Fruit fly (Drosophila melanogaster) whole organism, embryonic: Measurements from ENCODE around the gene Ing3.

Source experiments
- BEAF-32 ChIP-seq: fragments of 200-800 bp; sonication (Bioruptor generic); optimal IDR thresholded peaks from 3 replicates; lab custom pipeline; 2017; ENCODE audit warnings: missing biosample characterization, missing genetic modification characterization, mild to moderate bottlenecking, moderate library complexity, missing genetic modification reagents
- CG10267 ChIP-seq: fragments of 200-800 bp; sonication (Bioruptor generic); optimal IDR thresholded peaks from 2 replicates; lab custom pipeline; 2018; ENCODE audit warnings: missing biosample characterization, mild to moderate bottlenecking, missing genetic modification characterization, moderate library complexity
- CG11560 ChIP-seq: fragments of 200-800 bp; sonication (Bioruptor generic); IDR thresholded peaks from 3 replicates; pipeline ENCODE4 v1.3.6; 2022; ENCODE audit warnings: missing biosample characterization, missing genetic modification characterization
- CG11696 ChIP-seq: fragments of 200-800 bp; sonication (Bioruptor generic); IDR thresholded peaks from 2 replicates; pipeline ENCODE4 v1.3.6; 2022; ENCODE audit warnings: missing biosample characterization, missing genetic modification characterization
- CG1233 ChIP-seq: fragments of 200-800 bp; sonication (Bioruptor generic); optimal IDR thresholded peaks from 4 replicates; lab custom pipeline; 2018; ENCODE audit warnings: missing biosample characterization, mild to moderate bottlenecking, missing genetic modification characterization
- CG13287 ChIP-seq: fragments of 200-800 bp; sonication (Bioruptor generic); IDR thresholded peaks from 2 replicates; pipeline ENCODE4 v1.3.6; 2022; ENCODE audit warnings: missing biosample characterization, missing genetic modification characterization; ENCODE audit not compliant: partially characterized antibody
- CG14710 ChIP-seq: fragments of 200-800 bp; sonication (Bioruptor generic); optimal IDR thresholded peaks from 3 replicates; lab custom pipeline; 2019; ENCODE audit warnings: missing biosample characterization, mild to moderate bottlenecking, missing genetic modification characterization, moderate library complexity
- CG16813 ChIP-seq: fragments of 200-800 bp; sonication (Bioruptor generic); IDR thresholded peaks from 3 replicates; pipeline ENCODE4 v1.3.6; 2022; ENCODE audit warnings: missing biosample characterization, missing genetic modification characterization; ENCODE audit not compliant: partially characterized antibody
- CG17829 ChIP-seq: fragments of 200-800 bp; optimal IDR thresholded peaks from 2 replicates; lab custom pipeline; 2019; ENCODE audit warnings: missing biosample characterization, mild to moderate bottlenecking, missing genetic modification characterization, moderate library complexity
- CG18476 ChIP-seq: fragments of 200-800 bp; sonication (Bioruptor generic); optimal IDR thresholded peaks from 2 replicates; lab custom pipeline; 2016; ENCODE audit warnings: missing biosample characterization, mild to moderate bottlenecking, missing genetic modification characterization
- CG2116 ChIP-seq: fragments of 200-800 bp; sonication (Bioruptor generic); optimal IDR thresholded peaks from 3 replicates; lab custom pipeline; 2018; ENCODE audit warnings: missing biosample characterization, mild to moderate bottlenecking, missing genetic modification characterization
- CG2202 ChIP-seq: fragments of 200-800 bp; sonication (Bioruptor generic); optimal IDR thresholded peaks from 2 replicates; lab custom pipeline; 2018; ENCODE audit warnings: missing biosample characterization, mild to moderate bottlenecking, missing genetic modification characterization
- CG34224 ChIP-seq: fragments of 200-800 bp; sonication (Bioruptor generic); IDR thresholded peaks from 3 replicates; pipeline ENCODE4 v1.3.6; 2022; ENCODE audit warnings: missing biosample characterization, missing genetic modification characterization; ENCODE audit not compliant: partially characterized antibody
- CG3847 ChIP-seq: fragments of 200-800 bp; sonication (Bioruptor generic); IDR thresholded peaks from 2 replicates; pipeline ENCODE4 v1.3.6; 2022; ENCODE audit warnings: missing biosample characterization, missing genetic modification characterization
- CG5245 ChIP-seq: fragments of 200-800 bp; sonication (Bioruptor generic); optimal IDR thresholded peaks from 3 replicates; lab custom pipeline; 2016; ENCODE audit warnings: missing biosample characterization, missing genetic modification characterization
- CG7786 ChIP-seq: fragments of 200-800 bp; sonication (Bioruptor generic); optimal IDR thresholded peaks from 2 replicates; lab custom pipeline; 2016; ENCODE audit warnings: missing biosample characterization, missing genetic modification characterization
- CG8924 ChIP-seq: fragments of 200-800 bp; optimal IDR thresholded peaks from 3 replicates; lab custom pipeline; 2019; ENCODE audit warnings: missing biosample characterization, mild to moderate bottlenecking, missing genetic modification characterization, moderate library complexity
- CG9797 ChIP-seq: fragments of 200-800 bp; sonication (Bioruptor generic); optimal IDR thresholded peaks from 3 replicates; lab custom pipeline; 2018; ENCODE audit warnings: missing biosample characterization, mild to moderate bottlenecking, missing genetic modification characterization
- CG9817 ChIP-seq: fragments of 200-800 bp; sonication (Bioruptor generic); optimal IDR thresholded peaks from 2 replicates; lab custom pipeline; 2018; ENCODE audit warnings: missing biosample characterization, mild to moderate bottlenecking, missing genetic modification characterization, moderate library complexity
- CHES-1-like ChIP-seq: fragments of 200-800 bp; sonication (Bioruptor generic); optimal IDR thresholded peaks from 2 replicates; lab custom pipeline; 2016; ENCODE audit warnings: missing biosample characterization, missing genetic modification characterization
- Doc3 ChIP-seq: fragments of 200-800 bp; sonication (Bioruptor generic); IDR thresholded peaks from 3 replicates; pipeline ENCODE4 v1.3.6; 2022; ENCODE audit warnings: missing biosample characterization, missing genetic modification characterization; ENCODE audit not compliant: partially characterized antibody
- Dp ChIP-seq: fragments of 200-800 bp; sonication (Bioruptor generic); optimal IDR thresholded peaks from 2 replicates; lab custom pipeline; 2018; ENCODE audit warnings: missing biosample characterization, mild to moderate bottlenecking, missing genetic modification characterization, moderate library complexity
- Dref ChIP-seq: fragments of 200-800 bp; sonication (Bioruptor generic); IDR thresholded peaks from 2 replicates; pipeline ENCODE4 v1.3.6; 2022; ENCODE audit warnings: missing biosample characterization, missing genetic modification characterization
- Elba2 ChIP-seq: fragments of 200-800 bp; sonication (Bioruptor generic); optimal IDR thresholded peaks from 3 replicates; lab custom pipeline; 2016; ENCODE audit warnings: missing biosample characterization, missing genetic modification characterization
- Ets97D ChIP-seq: fragments of 200-800 bp; sonication (Bioruptor generic); optimal IDR thresholded peaks from 3 replicates; lab custom pipeline; 2016; ENCODE audit warnings: missing biosample characterization, missing genetic modification characterization
- MESR4 ChIP-seq: fragments of 200-800 bp; sonication (Bioruptor generic); optimal IDR thresholded peaks from 2 replicates; lab custom pipeline; 2018; ENCODE audit warnings: missing biosample characterization, mild to moderate bottlenecking, missing genetic modification characterization, moderate library complexity
- Myb ChIP-seq: fragments of 200-800 bp; sonication (Bioruptor generic); optimal IDR thresholded peaks from 2 replicates; lab custom pipeline; 2016; ENCODE audit warnings: missing biosample characterization, missing genetic modification characterization
- Sry-δ ChIP-seq: fragments of 200-800 bp; sonication (Bioruptor generic); optimal IDR thresholded peaks from 2 replicates; lab custom pipeline; 2016; ENCODE audit warnings: missing biosample characterization, missing genetic modification characterization
- Trl ChIP-seq, 3 experiments: fragments of >200 bp in 2 of 3; fragments of 200-800 bp in 1 of 3; sonication (Bioruptor generic) in 1 of 3; optimal IDR thresholded peaks; 2 replicates in 1 of 3; 3 replicates in 2 of 3; lab custom pipeline; 2016 to 2017; ENCODE audit warnings: missing biosample characterization in 1 of 3, missing genetic modification characterization in 1 of 3
- YL-1 ChIP-seq: fragments of 200-800 bp; sonication (Bioruptor generic); optimal IDR thresholded peaks from 3 replicates; lab custom pipeline; 2017; ENCODE audit warnings: missing biosample characterization, mild to moderate bottlenecking, missing genetic modification characterization
- amos ChIP-seq: fragments of 200-800 bp; sonication (Bioruptor generic); IDR thresholded peaks from 2 replicates; pipeline ENCODE4 v1.3.6; 2022; ENCODE audit warnings: missing biosample characterization, missing genetic modification characterization; ENCODE audit not compliant: partially characterized antibody
- ara ChIP-seq: fragments of 200-800 bp; sonication (Bioruptor generic); IDR thresholded peaks from 2 replicates; pipeline ENCODE4 v1.3.6; 2022; ENCODE audit warnings: missing biosample characterization, missing genetic modification characterization
- ato ChIP-seq: fragments of 200-800 bp; sonication (Bioruptor generic); IDR thresholded peaks from 2 replicates; pipeline ENCODE4 v1.3.6; 2022; ENCODE audit warnings: missing biosample characterization, missing genetic modification characterization; ENCODE audit not compliant: partially characterized antibody
- bbx ChIP-seq: fragments of 200-800 bp; sonication (Bioruptor generic); IDR thresholded peaks from 2 replicates; pipeline ENCODE4 v1.3.6; 2022; ENCODE audit warnings: missing biosample characterization, missing genetic modification characterization; ENCODE audit not compliant: partially characterized antibody
- bowl ChIP-seq: fragments of 200-800 bp; sonication (Bioruptor generic); IDR thresholded peaks from 2 replicates; pipeline ENCODE4 v1.3.6; 2022; ENCODE audit warnings: missing biosample characterization, missing genetic modification characterization
- chm ChIP-seq: fragments of 200-800 bp; sonication (Bioruptor generic); IDR thresholded peaks from 2 replicates; pipeline ENCODE4 v1.3.6; 2022; ENCODE audit warnings: missing biosample characterization, missing genetic modification characterization
- crp ChIP-seq, 2 experiments: fragments of 200-800 bp; sonication (Bioruptor generic); optimal IDR thresholded peaks; 2 replicates in 1 of 2; 3 replicates in 1 of 2; lab custom pipeline; 2017; ENCODE audit warnings: missing biosample characterization in 2 of 2, missing genetic modification characterization in 2 of 2, mild to moderate bottlenecking in 1 of 2, moderate library complexity in 1 of 2
- grau ChIP-seq: fragments of 200-800 bp; optimal IDR thresholded peaks from 3 replicates; lab custom pipeline; 2019; ENCODE audit warnings: missing biosample characterization, mild to moderate bottlenecking, missing genetic modification characterization, moderate library complexity
- gsb-n ChIP-seq: fragments of 200-800 bp; sonication (Bioruptor generic); optimal IDR thresholded peaks from 3 replicates; lab custom pipeline; 2018; ENCODE audit warnings: missing biosample characterization, mild to moderate bottlenecking, missing genetic modification characterization
- hbn ChIP-seq: fragments of 200-800 bp; sonication (Bioruptor generic); IDR thresholded peaks from 2 replicates; pipeline ENCODE4 v1.3.6; 2022; ENCODE audit warnings: missing biosample characterization, missing genetic modification characterization; ENCODE audit not compliant: partially characterized antibody
- hkb ChIP-seq, 2 experiments: fragments of 200-800 bp in 1 of 2; fragments of >200 bp in 1 of 2; sonication (Bioruptor generic) in 1 of 2; IDR thresholded peaks in 1 of 2; optimal IDR thresholded peaks in 1 of 2; 2 replicates each; pipeline versions ENCODE4 v1.3.6 to Lab custom; 2017 to 2022; ENCODE audit warnings: missing biosample characterization in 1 of 2, missing genetic modification characterization in 1 of 2
- inv ChIP-seq: fragments of 200-800 bp; sonication (Bioruptor generic); IDR thresholded peaks from 2 replicates; pipeline ENCODE4 v1.3.6; 2022; ENCODE audit warnings: missing biosample characterization, missing genetic modification characterization; ENCODE audit not compliant: partially characterized antibody
- pb ChIP-seq: fragments of 200-800 bp; sonication (Bioruptor generic); optimal IDR thresholded peaks from 3 replicates; lab custom pipeline; 2016; ENCODE audit warnings: missing biosample characterization, missing genetic modification characterization
- phol ChIP-seq: fragments of 200-800 bp; sonication (Bioruptor generic); optimal IDR thresholded peaks from 3 replicates; lab custom pipeline; 2018; ENCODE audit warnings: missing biosample characterization, mild to moderate bottlenecking, missing genetic modification characterization, moderate library complexity
- ro ChIP-seq: fragments of 200-800 bp; sonication (Bioruptor generic); IDR thresholded peaks from 2 replicates; pipeline ENCODE4 v1.3.6; 2022; ENCODE audit warnings: missing biosample characterization, missing genetic modification characterization
- trem ChIP-seq: fragments of 200-800 bp; optimal IDR thresholded peaks from 3 replicates; lab custom pipeline; 2019; ENCODE audit warnings: missing biosample characterization, mild to moderate bottlenecking, missing genetic modification characterization, moderate library complexity
- vnd ChIP-seq: fragments of 200-800 bp; sonication (Bioruptor generic); IDR thresholded peaks from 3 replicates; pipeline ENCODE4 v1.3.6; 2022; ENCODE audit warnings: missing biosample characterization, missing genetic modification characterization; ENCODE audit not compliant: partially characterized antibody
- zen2 ChIP-seq: fragments of 200-800 bp; sonication (Bioruptor generic); IDR thresholded peaks from 3 replicates; pipeline ENCODE4 v1.3.6; 2022; ENCODE audit warnings: missing biosample characterization, missing genetic modification characterization; ENCODE audit not compliant: partially characterized antibody

Gene Ing3

DNA sequence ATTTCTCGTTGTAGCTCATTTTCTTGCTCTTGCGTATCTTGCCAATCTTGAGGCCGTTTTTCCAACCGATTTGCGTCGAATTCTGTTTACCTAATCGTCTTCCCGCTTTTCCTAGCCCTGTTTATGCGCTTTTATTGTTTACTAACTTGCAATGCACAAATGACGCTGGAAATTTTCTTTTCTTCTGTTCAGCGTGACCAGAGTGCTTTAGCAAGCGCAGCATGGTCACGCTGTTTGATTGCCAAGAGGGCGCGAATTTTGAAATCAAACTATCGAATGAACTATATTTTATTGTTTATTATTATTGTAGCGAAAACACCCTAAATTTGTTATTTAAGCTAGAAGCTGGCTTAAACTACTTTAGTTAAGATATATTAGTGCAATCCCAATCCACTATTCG lies 2.6 kb downstream of the Ing3 start, which contains the start of gene Hou (continued):
- TF ChIP-seq crp (GFP tag; optimal IDR thresholded peaks at IDR 0.05; lab: Kevin White, UChicago), result peak in 1 of 2 experiments; percentile 6
- peak; percentile 19; the same call in 2 of the 3 replicates for TF ChIP-seq zen2 (GFP tag; lab: Robert Waterston, UW)
- TF ChIP-seq MESR4, result peak; percentile 80
- TF ChIP-seq Myb (GFP tag; lab: Kevin White, UChicago), result no peak
- TF ChIP-seq CG13287, result peak; percentile 79
- no peak for TF ChIP-seq grau
- peak; percentile 58 for TF ChIP-seq amos
- no peak for TF ChIP-seq Trl (optimal IDR thresholded peaks at IDR 0.05; lab: Kevin White, UChicago)
- no peak for TF ChIP-seq Trl (GFP tag; optimal IDR thresholded peaks at IDR 0.05; lab: Kevin White, UChicago)
- peak; percentile 4 for TF ChIP-seq CG17829 (tag; lab: Kevin White, UChicago)
- no peak for TF ChIP-seq CG9817 (tag; lab: Kevin White, UChicago)
- no peak for TF ChIP-seq ara
- TF ChIP-seq CG10267 (tag; lab: Kevin White, UChicago), result peak; percentile 30
- TF ChIP-seq CG11560 (tag; lab: Robert Waterston, UW), result no peak
- no peak for TF ChIP-seq CG7786 (GFP tag; lab: Kevin White, UChicago)
- TF ChIP-seq trem (tag; lab: Kevin White, UChicago), result peak; percentile 17
- TF ChIP-seq YL-1 (GFP tag; lab: Kevin White, UChicago), result peak; percentile 65
- peak; percentile 22 for TF ChIP-seq CG2116 (GFP tag; lab: Kevin White, UChicago)
- TF ChIP-seq CG14710 (tag; lab: Kevin White, UChicago), result peak; percentile 34
- TF ChIP-seq ro (GFP tag; lab: Robert Waterston, UW), result no peak
- peak; percentile 60 for TF ChIP-seq CG3847
- TF ChIP-seq hkb (optimal IDR thresholded peaks at IDR 0.05; lab: Kevin White, UChicago), result no peak
- TF ChIP-seq hkb (GFP tag; IDR thresholded peaks at IDR 0.05; lab: Robert Waterston, UW), result no peak
- no peak for TF ChIP-seq pb (GFP tag; lab: Kevin White, UChicago)
- no peak for TF ChIP-seq CG5245 (GFP tag; lab: Kevin White, UChicago)
- peak; percentile 94 for TF ChIP-seq Dp (GFP tag; lab: Kevin White, UChicago)
- peak; percentile 14 for TF ChIP-seq Ets97D (GFP tag; lab: Kevin White, UChicago)
- peak; percentile 56; the same call in 2 of the 3 replicates for TF ChIP-seq CG16813 (GFP tag; lab: Robert Waterston, UW)
- peak; percentile 49 for TF ChIP-seq Sry-δ (GFP tag; lab: Kevin White, UChicago)
- TF ChIP-seq ato (GFP tag; lab: Robert Waterston, UW), result 0 out of 2 replicates have a peak, but pooled peaks have one; percentile 23
- TF ChIP-seq CG11696 (GFP tag; lab: Robert Waterston, UW), result no peak
- no peak for TF ChIP-seq chm (GFP tag; lab: Robert Waterston, UW)
- peak; percentile 7 for TF ChIP-seq phol (tag; lab: Kevin White, UChicago)
- peak; percentile 57 for TF ChIP-seq bbx
- peak; percentile 48; the same call in 1 of the 2 replicates for TF ChIP-seq hbn (GFP tag; lab: Robert Waterston, UW)
- TF ChIP-seq CHES-1-like (GFP tag; lab: Kevin White, UChicago), result peak; percentile 11
- TF ChIP-seq gsb-n (tag; lab: Kevin White, UChicago), result no peak
- TF ChIP-seq Doc3 (GFP tag; lab: Robert Waterston, UW), result peak; percentile 29; the same call in 1 of the 3 replicates
- no peak for TF ChIP-seq CG2202 (tag; lab: Kevin White, UChicago)
- TF ChIP-seq inv (GFP tag; lab: Robert Waterston, UW), result peak; percentile 37; the same call in 1 of the 2 replicates
- peak; percentile 11 for TF ChIP-seq CG8924 (tag; lab: Kevin White, UChicago)
- peak; percentile 86 for TF ChIP-seq CG9797 (GFP tag; lab: Kevin White, UChicago)
- peak; percentile 26 for TF ChIP-seq Elba2 (GFP tag; lab: Kevin White, UChicago)
- no peak for TF ChIP-seq CG18476 (GFP tag; lab: Kevin White, UChicago)
- TF ChIP-seq Dref (GFP tag; lab: Robert Waterston, UW), result peak; percentile 57
- no peak for TF ChIP-seq CG1233 (GFP tag; lab: Kevin White, UChicago)
- TF ChIP-seq bowl, result no peak
- TF ChIP-seq vnd (GFP tag; lab: Robert Waterston, UW), result 0 out of 3 replicates have a peak, but pooled peaks have one; percentile 40
- TF ChIP-seq CG34224 (GFP tag; lab: Robert Waterston, UW), result peak; percentile 43; the same call in 1 of the 3 replicates
- peak; percentile 74 for TF ChIP-seq BEAF-32 (GFP tag; lab: Kevin White, UChicago)
